Fruit fly (Drosophila melanogaster): ENCODE results near the gene CG9951.

DNA sequence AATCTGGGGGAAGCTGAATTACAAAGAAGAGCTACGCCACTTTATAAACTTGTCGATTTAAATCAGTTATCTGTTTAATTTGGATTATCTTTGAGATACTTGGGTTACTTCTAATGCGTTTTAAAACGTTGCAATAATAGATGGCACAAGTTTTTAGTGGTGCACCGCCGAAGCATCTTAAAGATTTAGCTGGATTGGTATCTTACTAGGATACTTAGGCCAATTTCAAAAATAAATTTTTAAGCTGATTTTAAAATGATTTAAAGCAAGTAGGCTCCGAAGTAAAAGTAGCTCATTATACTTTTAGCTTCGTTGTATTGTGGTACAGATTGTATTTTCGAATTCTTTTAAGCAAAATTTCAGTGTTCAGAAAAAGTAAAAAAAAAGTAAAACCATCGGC is 4.2 kb upstream of the CG9951 start, which contains the start of gene sinah:
- TF ChIP-seq CG8478 (optimal IDR thresholded peaks at IDR 0.05) (no peak), CTCF (optimal IDR thresholded peaks at IDR 0.05) (no peak)
